Worm (Caenorhabditis elegans) whole organism, midembryonic: Measurements from ENCODE around the gene ZK686.5.

Experiments
- cog-1 ChIP-seq: sonication (generic microtip); optimal IDR thresholded peaks from 2 replicates; lab custom pipeline; 2016; ENCODE audit warnings: missing genetic modification characterization, missing compliant biosample characterization
- ref-1 ChIP-seq: fragments of 200-800 bp; sonication (Bioruptor generic); conservative IDR thresholded peaks from 2 replicates; pipeline ENCODE4 v1.3.6; 2022; ENCODE audit warnings: missing genetic modification reagents, missing genetic modification characterization, missing compliant biosample characterization
- tab-1 ChIP-seq: fragments of 200-800 bp; sonication (Bioruptor generic); IDR thresholded peaks from 2 replicates; pipeline ENCODE4 v1.3.6; 2022; ENCODE audit warnings: missing genetic modification characterization, missing compliant biosample characterization
- ztf-29 ChIP-seq: fragments of 200-800 bp; sonication (Bioruptor generic); IDR thresholded peaks from 2 replicates; pipeline ENCODE4 v1.3.6; 2022; ENCODE audit warnings: missing genetic modification reagents, missing genetic modification characterization, missing compliant biosample characterization

DNA sequence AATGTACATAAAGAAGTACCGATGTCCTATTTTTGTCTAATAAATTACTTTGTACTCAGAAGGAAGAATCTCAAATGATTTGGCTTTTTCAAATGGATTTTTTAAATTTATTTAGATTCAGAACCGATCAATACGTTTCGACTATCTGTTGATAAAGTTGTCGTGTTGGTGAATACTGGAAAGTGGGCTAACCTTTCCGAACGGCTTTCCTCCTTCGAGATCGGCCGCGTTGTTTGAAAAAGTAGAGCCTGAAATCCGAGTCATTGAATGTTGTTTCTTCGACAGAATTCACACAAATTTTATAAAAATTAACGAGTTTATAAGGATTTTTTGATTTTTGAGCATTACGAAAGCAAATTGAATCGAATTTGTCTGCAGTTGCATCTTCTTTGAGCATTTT, 6.5 kb upstream of the ZK686.5 start:
- TF ChIP-seq tab-1 (no peak), ref-1 (no peak), ztf-29 (no peak), cog-1 (tag; lab: Kevin White, UChicago) (no peak)
